Worm (Caenorhabditis elegans) whole organism, L3 larva: Measurements from ENCODE around the gene pudl-1.

ENCODE experiments used
- aly-2 ChIP-seq: fragments of 150-350 bp; optimal IDR thresholded peaks from 2 replicates; lab custom pipeline; 2014; ENCODE audit warnings: missing biosample characterization, missing genetic modification characterization
- ama-1 ChIP-seq: fragments of 150-350 bp; optimal IDR thresholded peaks from 2 replicates; lab custom pipeline; 2018
- ceh-16 ChIP-seq: sonication (generic microtip); optimal IDR thresholded peaks from 2 replicates; lab custom pipeline; 2017; ENCODE audit warnings: missing biosample characterization, missing genetic modification characterization
- ceh-82 ChIP-seq: fragments of 150-350 bp; optimal IDR thresholded peaks from 2 replicates; lab custom pipeline; 2014; ENCODE audit warnings: missing biosample characterization, missing genetic modification characterization
- ceh-9 ChIP-seq: sonication (generic microtip); optimal IDR thresholded peaks from 2 replicates; lab custom pipeline; 2018; ENCODE audit warnings: missing biosample characterization, missing genetic modification characterization
- daf-12 ChIP-seq: fragments of 150-350 bp; optimal IDR thresholded peaks from 2 replicates; lab custom pipeline; 2014; ENCODE audit warnings: missing biosample characterization, missing genetic modification reagents, missing genetic modification characterization
- egl-27 ChIP-seq: sonication (generic microtip); optimal IDR thresholded peaks from 4 replicates; lab custom pipeline; 2017; ENCODE audit warnings: missing biosample characterization, missing genetic modification reagents, missing genetic modification characterization
- egl-5 ChIP-seq: fragments of 150-350 bp; optimal IDR thresholded peaks from 2 replicates; lab custom pipeline; 2017; ENCODE audit warnings: missing biosample characterization, missing genetic modification reagents, missing genetic modification characterization, inconsistent platforms
- elt-1 ChIP-seq: fragments of 150-350 bp; optimal IDR thresholded peaks from 2 replicates; lab custom pipeline; 2014; ENCODE audit warnings: missing biosample characterization, missing genetic modification characterization
- elt-2 ChIP-seq: sonication (generic microtip); optimal IDR thresholded peaks from 2 replicates; lab custom pipeline; 2016; ENCODE audit warnings: missing genetic modification reagents, mild to moderate bottlenecking, missing genetic modification characterization, missing compliant biosample characterization
- eor-1 ChIP-seq, 2 experiments: fragments of 150-350 bp; optimal IDR thresholded peaks; 2 replicates each; lab custom pipeline; 2014 to 2018; ENCODE audit warnings: missing biosample characterization in 2 of 2, missing genetic modification characterization in 2 of 2
- fkh-10 ChIP-seq: sonication (generic microtip); optimal IDR thresholded peaks from 2 replicates; lab custom pipeline; 2017; ENCODE audit warnings: missing biosample characterization, missing genetic modification reagents, missing genetic modification characterization
- fkh-2 ChIP-seq: fragments of 150-350 bp; optimal IDR thresholded peaks from 2 replicates; lab custom pipeline; 2014; ENCODE audit warnings: missing biosample characterization, missing genetic modification reagents, missing genetic modification characterization
- fos-1 ChIP-seq: fragments of 150-350 bp; optimal IDR thresholded peaks from 2 replicates; lab custom pipeline; 2014; ENCODE audit warnings: missing biosample characterization, missing genetic modification characterization
- hmg-11 ChIP-seq: sonication (generic microtip); optimal IDR thresholded peaks from 2 replicates; lab custom pipeline; 2016; ENCODE audit warnings: missing genetic modification characterization, missing compliant biosample characterization
- jun-1 ChIP-seq: fragments of 150-350 bp; optimal IDR thresholded peaks from 2 replicates; lab custom pipeline; 2014; ENCODE audit warnings: missing biosample characterization, missing genetic modification reagents, missing genetic modification characterization
- lsy-12 ChIP-seq: sonication (generic microtip); optimal IDR thresholded peaks from 2 replicates; lab custom pipeline; 2016; ENCODE audit warnings: mild to moderate bottlenecking, missing genetic modification characterization, missing compliant biosample characterization
- mdl-1 ChIP-seq: fragments of 150-350 bp; optimal IDR thresholded peaks from 2 replicates; lab custom pipeline; 2014; ENCODE audit warnings: missing biosample characterization, missing genetic modification characterization
- mml-1 ChIP-seq: fragments of 150-350 bp; sonication (generic microtip); optimal IDR thresholded peaks from 3 replicates; lab custom pipeline; 2014; ENCODE audit warnings: missing biosample characterization, missing genetic modification characterization
- nfya-1 ChIP-seq: sonication (generic microtip); optimal IDR thresholded peaks from 2 replicates; lab custom pipeline; 2017; ENCODE audit warnings: missing genetic modification characterization, mild to moderate bottlenecking, missing compliant biosample characterization, antibody characterized with exemption, moderate library complexity; ENCODE audit not compliant: insufficient read depth
- nhr-11 ChIP-seq: fragments of 150-350 bp; optimal IDR thresholded peaks from 2 replicates; lab custom pipeline; 2014; ENCODE audit warnings: missing biosample characterization, missing genetic modification characterization
- nhr-12 ChIP-seq: fragments of 150-350 bp; optimal IDR thresholded peaks from 2 replicates; lab custom pipeline; 2014; ENCODE audit warnings: missing biosample characterization, missing genetic modification characterization
- nhr-23 ChIP-seq: fragments of 150-350 bp; optimal IDR thresholded peaks from 2 replicates; lab custom pipeline; 2014; ENCODE audit warnings: missing biosample characterization, missing genetic modification reagents, missing genetic modification characterization
- nhr-28 ChIP-seq: fragments of 150-350 bp; optimal IDR thresholded peaks from 2 replicates; lab custom pipeline; 2014; ENCODE audit warnings: missing biosample characterization, missing genetic modification characterization
- nhr-43 ChIP-seq: sonication (generic microtip); optimal IDR thresholded peaks from 2 replicates; lab custom pipeline; 2016; ENCODE audit warnings: mild to moderate bottlenecking, missing genetic modification characterization, missing compliant biosample characterization; ENCODE audit not compliant: poor library complexity, severe bottlenecking
- nhr-67 ChIP-seq: fragments of 150-350 bp; optimal IDR thresholded peaks from 2 replicates; lab custom pipeline; 2014; ENCODE audit warnings: missing biosample characterization, missing genetic modification characterization
- nhr-76 ChIP-seq: fragments of 150-350 bp; sonication (generic microtip); optimal IDR thresholded peaks from 5 replicates; lab custom pipeline; 2014; ENCODE audit warnings: missing biosample characterization, missing genetic modification characterization
- pha-4 ChIP-seq: fragments of 150-350 bp; optimal IDR thresholded peaks from 2 replicates; lab custom pipeline; 2014; ENCODE audit warnings: missing biosample characterization, missing genetic modification reagents, missing genetic modification characterization
- pqm-1 ChIP-seq: fragments of 150-350 bp; optimal IDR thresholded peaks from 2 replicates; lab custom pipeline; 2017; ENCODE audit warnings: missing biosample characterization, missing genetic modification characterization, inconsistent platforms
- skn-1 ChIP-seq: fragments of 150-350 bp; optimal IDR thresholded peaks from 2 replicates; lab custom pipeline; 2014; ENCODE audit warnings: missing biosample characterization, missing genetic modification characterization
- tbx-2 ChIP-seq: sonication (generic microtip); optimal IDR thresholded peaks from 2 replicates; lab custom pipeline; 2016; ENCODE audit warnings: mild to moderate bottlenecking, missing genetic modification characterization, missing compliant biosample characterization
- unc-39 ChIP-seq: sonication (generic microtip); optimal IDR thresholded peaks from 4 replicates; lab custom pipeline; 2017; ENCODE audit warnings: missing biosample characterization, missing genetic modification characterization
- unc-62 ChIP-seq: fragments of 150-350 bp; sonication (generic microtip); optimal IDR thresholded peaks from 4 replicates; lab custom pipeline; 2014; ENCODE audit warnings: missing biosample characterization, missing genetic modification reagents, missing genetic modification characterization
- zag-1 ChIP-seq: fragments of 150-350 bp; optimal IDR thresholded peaks from 2 replicates; lab custom pipeline; 2014; ENCODE audit warnings: missing biosample characterization, missing genetic modification characterization
- ztf-11 ChIP-seq: fragments of 150-350 bp; optimal IDR thresholded peaks from 2 replicates; lab custom pipeline; 2014; ENCODE audit warnings: missing biosample characterization, missing genetic modification characterization

pudl-1 gene

DNA sequence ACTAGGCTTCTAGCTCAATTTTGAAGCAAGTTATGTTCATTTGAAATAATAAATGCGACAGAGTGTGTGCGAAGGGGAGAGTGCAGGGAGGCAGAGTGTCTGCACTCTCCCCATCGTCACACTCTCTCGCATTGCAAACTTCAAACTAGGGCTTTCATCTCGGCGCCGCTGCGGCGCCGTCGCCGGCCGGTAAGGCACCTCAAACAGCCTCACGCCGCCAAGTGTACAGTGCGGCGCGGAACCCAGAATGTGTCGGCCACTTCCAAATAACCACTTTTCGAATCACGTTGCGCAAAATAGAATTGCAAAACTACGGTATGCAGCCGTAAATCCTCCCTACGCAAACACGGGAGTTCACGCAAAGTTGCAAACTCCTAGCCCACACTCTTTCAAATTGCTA, 16.6 kb downstream of the pudl-1 start:
- no peak for TF ChIP-seq unc-62 (GFP tag; lab: Kevin White, UChicago)

ce11 chrIV:2850586-2850985, 17.9 kb downstream of the pudl-1 start, which contains the start of gene clec-85:
TSS of gene clec-85 (plus strand) at chrIV:2850886.
- TF ChIP-seq pha-4 (tag; lab: Kevin White, UChicago) = no peak
- TF ChIP-seq eor-1 (tag; optimal IDR thresholded peaks at IDR 0.05; lab: Kevin White, UChicago) = no peak

ce11 chrIV:2851625-2852024, 18.9 kb downstream of the pudl-1 start:
- TF ChIP-seq nhr-28 (tag; lab: Kevin White, UChicago) (no peak), nhr-12 (tag; lab: Kevin White, UChicago) (no peak), fkh-10 (GFP tag; lab: Kevin White, UChicago) (no peak), mdl-1 (tag; lab: Kevin White, UChicago) (no peak), fos-1 (no peak), ceh-16 (tag; lab: Kevin White, UChicago) (no peak), unc-62 (GFP tag; lab: Kevin White, UChicago) (no peak), unc-39 (tag; lab: Kevin White, UChicago) (no peak), nhr-43 (tag; lab: Kevin White, UChicago) (no peak), egl-27 (tag; lab: Kevin White, UChicago) (no peak), lsy-12 (tag; lab: Kevin White, UChicago) (no peak), ztf-11 (tag; lab: Kevin White, UChicago) (no peak), elt-2 (tag; lab: Kevin White, UChicago) (no peak), nhr-11 (tag; lab: Kevin White, UChicago) (no peak), nhr-76 (no peak), ama-1 (no peak), elt-1 (tag; lab: Kevin White, UChicago) (no peak), egl-5 (tag; lab: Kevin White, UChicago) (no peak)

- TF ChIP-seq ceh-16 (tag; lab: Kevin White, UChicago) (no peak), daf-12 (tag; lab: Kevin White, UChicago) (no peak), nhr-23 (tag; lab: Kevin White, UChicago) (no peak), nhr-11 (tag; lab: Kevin White, UChicago) (no peak), zag-1 (tag; lab: Kevin White, UChicago) (no peak), ceh-82 (no peak), jun-1 (no peak), nfya-1 (no peak), skn-1 (tag; lab: Kevin White, UChicago) (no peak), hmg-11 (no peak), pqm-1 (tag; lab: Kevin White, UChicago) (no peak), fos-1 (no peak)
These were observed 20.5 kb downstream of the pudl-1 start, which contains the start of gene Y54G2A.49 for ce11 chrIV:2853164-2853563. TSS of gene Y54G2A.49 (minus strand) at chrIV:2853264.

DNA sequence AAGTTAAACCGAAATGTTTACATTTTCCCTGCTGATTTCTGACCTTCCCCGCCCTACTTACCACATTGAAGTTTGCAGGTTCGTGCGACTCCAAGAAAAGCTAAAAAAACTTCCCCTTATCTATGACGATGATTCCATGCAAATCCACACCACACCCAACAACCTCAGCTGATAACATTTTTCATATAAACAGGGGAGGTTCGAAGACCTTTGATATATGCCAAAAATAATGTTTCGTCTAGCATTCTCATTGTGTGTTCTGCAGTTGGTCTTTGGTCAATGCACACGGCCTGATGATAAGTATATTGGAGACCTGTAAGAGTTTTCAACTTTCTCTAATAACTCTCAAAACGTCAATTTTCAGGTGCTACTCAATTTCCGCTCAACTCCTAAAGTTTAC, 21.5 kb downstream of the pudl-1 start:
- no peak for TF ChIP-seq unc-39 (tag; lab: Kevin White, UChicago)
- no peak for TF ChIP-seq nhr-67 (tag; lab: Kevin White, UChicago)
- TF ChIP-seq pqm-1 (tag; lab: Kevin White, UChicago) = peak; percentile 67
- TF ChIP-seq elt-2 (tag; lab: Kevin White, UChicago) = peak; percentile 83
- no peak for TF ChIP-seq fkh-10 (GFP tag; lab: Kevin White, UChicago)
- no peak for TF ChIP-seq fkh-2 (tag; lab: Kevin White, UChicago)
- no peak for TF ChIP-seq aly-2 (tag; lab: Kevin White, UChicago)

DNA sequence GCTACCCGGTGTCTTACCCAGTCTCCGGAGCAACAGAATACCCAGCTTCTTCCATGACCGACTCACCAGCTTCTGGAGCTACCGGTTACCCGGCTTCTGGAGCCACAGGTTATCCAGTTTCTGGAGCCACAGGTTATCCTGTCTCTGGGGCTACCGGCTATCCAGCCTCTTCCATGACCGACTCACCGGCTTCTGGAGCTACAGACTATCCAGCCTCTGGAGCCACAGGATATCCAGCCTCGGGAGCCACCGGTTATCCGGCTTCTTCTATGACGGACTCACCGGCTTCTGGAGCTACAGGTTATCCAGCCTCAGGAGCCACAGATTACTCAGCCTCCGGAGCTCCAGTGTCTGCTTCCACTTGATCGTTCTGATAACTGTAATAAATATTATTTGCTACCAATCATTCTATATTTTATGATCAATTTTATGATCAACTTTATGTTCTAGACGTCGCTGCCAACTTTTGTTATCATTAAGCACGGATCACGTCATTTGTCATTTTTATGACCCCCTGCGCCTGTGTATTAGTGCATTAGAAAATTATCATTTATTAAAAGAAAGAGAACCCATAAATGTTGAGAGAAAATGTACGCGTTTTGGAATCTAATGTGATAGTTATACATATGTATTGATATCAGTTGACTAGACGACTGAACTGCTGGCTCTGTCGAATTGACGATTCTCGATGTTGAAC, 22.5 kb downstream of the pudl-1 start:
- TF ChIP-seq jun-1 = peak; percentile 12
- TF ChIP-seq ceh-9 (tag; lab: Kevin White, UChicago) = no peak
- peak; percentile 93 for TF ChIP-seq elt-2 (tag; lab: Kevin White, UChicago)
- TF ChIP-seq nhr-43 (tag; lab: Kevin White, UChicago) = no peak
- no peak for TF ChIP-seq tbx-2 (tag; lab: Kevin White, UChicago)
- no peak for TF ChIP-seq unc-62 (GFP tag; lab: Kevin White, UChicago)
- TF ChIP-seq pqm-1 (tag; lab: Kevin White, UChicago) = peak; percentile 95
- no peak for TF ChIP-seq mml-1 (tag; lab: Kevin White, UChicago)
